Fruit fly (Drosophila melanogaster) whole organism, adult: ENCODE results near the gene CG13907.

ENCODE experiments used
- CG14711 ChIP-seq: fragments of 200-800 bp; sonication (Bioruptor generic); optimal IDR thresholded peaks from 2 replicates; lab custom pipeline; 2018; ENCODE audit warnings: missing biosample characterization, mild to moderate bottlenecking, missing genetic modification characterization, moderate library complexity
- CG1620 ChIP-seq: fragments of 200-800 bp; sonication (Bioruptor generic); optimal IDR thresholded peaks from 2 replicates; lab custom pipeline; 2016; ENCODE audit warnings: missing biosample characterization, missing genetic modification characterization
- CG5204 ChIP-seq: fragments of 200-800 bp; sonication (Bioruptor generic); optimal IDR thresholded peaks from 2 replicates; lab custom pipeline; 2016; ENCODE audit warnings: missing biosample characterization, missing genetic modification characterization
- CG7045 ChIP-seq: fragments of 200-800 bp; sonication (Bioruptor generic); optimal IDR thresholded peaks from 2 replicates; lab custom pipeline; 2017; ENCODE audit warnings: missing biosample characterization, mild to moderate bottlenecking, missing genetic modification characterization
- bab1 ChIP-seq: fragments of 200-800 bp; sonication (Bioruptor generic); optimal IDR thresholded peaks from 3 replicates; lab custom pipeline; 2019; ENCODE audit warnings: missing biosample characterization, mild to moderate bottlenecking, missing genetic modification characterization, moderate library complexity
- cnc ChIP-seq, 2 experiments: fragments of >200 bp; optimal IDR thresholded peaks; 2 replicates each; lab custom pipeline; 2017
- pad ChIP-seq: fragments of 200-800 bp; sonication (Bioruptor generic); optimal IDR thresholded peaks from 3 replicates; lab custom pipeline; 2017; ENCODE audit warnings: missing biosample characterization, missing genetic modification characterization, mild to moderate bottlenecking, moderate library complexity, missing genetic modification reagents

- TF ChIP-seq cnc (optimal IDR thresholded peaks at IDR 0.05; lab: Kevin White, UChicago) (no peak), CG1620 (GFP tag; lab: Kevin White, UChicago) (no peak), bab1 (GFP tag; lab: Kevin White, UChicago) (no peak), CG7045 (GFP tag; lab: Kevin White, UChicago) (no peak), pad (GFP tag; lab: Kevin White, UChicago) (no peak), CG14711 (tag; lab: Kevin White, UChicago) (no peak), CG5204 (GFP tag; lab: Kevin White, UChicago) (no peak)
Measured at dm6 chr3L:843626-844025, 38.2 kb downstream of the CG13907 start, which contains the start of gene Cep290.
